Fruit fly (Drosophila melanogaster) whole organism, larva: Measurements from ENCODE around the gene Oatp26F.

Source experiments
- noc ChIP-seq: fragments of 200-800 bp; sonication (Bioruptor generic); optimal IDR thresholded peaks from 3 replicates; lab custom pipeline; 2019; ENCODE audit warnings: missing biosample characterization, mild to moderate bottlenecking, missing genetic modification characterization, moderate library complexity

The Oatp26F gene

DNA sequence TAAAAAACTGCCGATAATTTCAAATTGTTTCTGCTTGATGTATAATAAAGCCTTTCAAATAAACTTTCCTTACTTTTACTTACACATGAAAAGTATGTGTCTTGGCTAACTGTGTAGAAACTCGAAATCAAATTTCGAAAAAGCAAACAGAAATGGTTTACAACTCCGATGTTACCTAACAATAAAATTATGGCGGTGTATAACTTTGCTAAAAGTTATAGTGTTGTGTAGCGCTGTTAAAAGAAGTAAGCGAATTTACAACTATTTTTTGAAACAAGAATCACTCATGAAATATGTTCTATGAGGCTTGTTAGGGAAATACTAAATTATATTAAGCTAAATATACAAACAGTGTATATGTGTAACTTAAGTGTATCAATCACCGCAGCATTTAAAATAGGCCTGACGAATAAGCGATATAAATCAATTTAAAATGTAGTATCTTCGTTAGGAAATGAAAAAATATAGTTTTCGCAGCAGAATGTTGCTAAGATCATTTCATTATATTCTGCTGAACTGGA, 9.5 kb downstream of the Oatp26F start, which contains the start of gene CG34345:
Gene CG34345, plus strand, starts transcription at position 471 of the 521 bp plus-strand sequence.
- no peak for TF ChIP-seq noc (tag; lab: Kevin White, UChicago)

DNA sequence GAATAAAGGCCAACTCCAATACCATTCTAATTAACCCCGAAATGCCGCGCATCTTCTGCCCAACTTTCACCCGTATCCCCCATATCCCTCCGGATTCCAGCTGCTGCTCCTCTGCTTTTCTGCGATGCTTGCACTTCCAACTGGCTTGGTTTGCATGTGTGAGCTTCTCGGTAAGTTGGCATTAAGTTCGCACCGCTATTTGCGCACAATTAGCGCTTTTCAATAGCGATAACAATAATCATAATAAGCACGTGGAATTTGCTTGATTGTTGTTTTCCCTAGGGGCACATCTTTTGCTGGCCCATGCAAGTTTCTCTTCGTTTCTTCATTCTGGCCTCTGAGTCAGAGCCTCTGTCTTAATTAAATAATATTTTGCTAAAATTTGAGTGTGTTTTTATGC, 10.2 kb downstream of the Oatp26F start:
- TF ChIP-seq noc (tag; lab: Kevin White, UChicago) = no peak

DNA sequence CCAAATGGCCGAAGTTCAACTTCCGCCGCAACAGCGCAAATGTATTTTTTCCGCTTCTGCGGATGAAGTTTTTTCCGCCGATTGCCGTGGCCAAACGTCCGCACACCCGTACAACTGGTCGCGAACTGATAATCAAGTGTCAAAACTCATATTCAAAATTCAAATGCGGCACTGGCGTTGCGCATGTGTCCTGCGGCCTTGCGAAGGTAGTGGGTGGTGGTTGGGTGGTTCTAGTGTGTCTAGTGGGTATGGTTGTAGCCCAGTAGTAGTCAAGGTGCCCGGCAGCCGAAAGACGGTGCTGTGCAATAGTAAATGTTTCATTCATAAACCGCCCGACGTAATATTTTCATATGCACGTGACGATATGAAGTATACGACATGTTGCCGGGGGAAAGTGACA, 10.6 kb downstream of the Oatp26F start, which contains the start of gene DIP-iota:
Gene DIP-iota, minus strand, starts transcription at position 101 of the 400 bp plus-strand sequence.
- TF ChIP-seq noc (tag; lab: Kevin White, UChicago) = no peak

DNA sequence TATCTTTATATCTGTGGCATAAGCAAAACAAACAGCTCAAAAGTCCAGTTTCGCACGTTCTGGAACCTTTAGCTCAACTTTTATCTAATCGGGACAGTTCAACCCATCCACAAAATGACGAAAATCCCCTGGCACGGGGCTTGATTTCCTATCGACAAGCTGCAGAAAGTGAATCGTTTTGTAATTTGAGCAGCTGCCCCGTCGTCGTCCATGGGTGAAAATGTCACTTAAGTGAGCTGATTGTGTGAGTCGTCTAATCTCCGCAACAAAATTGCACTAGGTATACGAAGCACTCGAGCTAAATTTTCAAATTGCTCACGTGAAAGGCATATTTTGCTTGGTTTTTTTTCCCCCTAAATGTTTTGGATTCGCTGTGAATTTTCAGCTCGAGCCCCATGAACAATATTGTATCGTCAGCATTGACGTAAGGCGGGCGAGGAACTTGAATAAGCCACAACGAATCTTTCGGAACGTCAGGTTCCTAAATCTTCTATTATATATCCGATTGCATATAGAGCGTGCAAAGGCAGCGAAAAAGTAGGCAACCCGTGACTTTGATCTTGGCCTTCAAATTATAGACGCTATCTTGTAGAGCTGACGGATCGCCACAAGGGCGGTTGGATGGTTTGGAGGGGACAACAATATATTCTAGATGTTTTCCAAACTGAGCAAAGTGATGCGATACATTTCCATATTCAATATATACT, 17.8 kb downstream of the Oatp26F start:
- peak; percentile 2 for TF ChIP-seq noc (tag; lab: Kevin White, UChicago)

DNA sequence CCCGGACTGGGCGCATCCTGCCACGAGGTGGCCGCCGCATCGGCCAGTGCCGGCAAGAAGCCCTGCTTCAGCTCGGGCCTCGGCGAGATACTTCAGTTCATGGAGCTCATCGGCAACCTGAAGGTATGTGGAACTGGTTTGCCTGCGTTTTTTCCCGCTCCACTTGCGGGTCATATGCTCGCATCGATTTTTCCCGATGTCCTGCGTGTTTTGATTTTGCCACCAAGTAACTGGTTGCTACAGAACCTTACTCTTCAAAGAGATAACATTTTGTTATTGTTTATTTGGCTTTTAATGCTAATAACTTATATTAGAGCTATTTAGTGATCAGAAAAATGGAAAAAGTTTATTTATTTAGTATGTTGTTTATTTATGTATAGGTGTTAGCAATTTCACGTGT, 19.1 kb downstream of the Oatp26F start:
- TF ChIP-seq noc (tag; lab: Kevin White, UChicago) = no peak

DNA sequence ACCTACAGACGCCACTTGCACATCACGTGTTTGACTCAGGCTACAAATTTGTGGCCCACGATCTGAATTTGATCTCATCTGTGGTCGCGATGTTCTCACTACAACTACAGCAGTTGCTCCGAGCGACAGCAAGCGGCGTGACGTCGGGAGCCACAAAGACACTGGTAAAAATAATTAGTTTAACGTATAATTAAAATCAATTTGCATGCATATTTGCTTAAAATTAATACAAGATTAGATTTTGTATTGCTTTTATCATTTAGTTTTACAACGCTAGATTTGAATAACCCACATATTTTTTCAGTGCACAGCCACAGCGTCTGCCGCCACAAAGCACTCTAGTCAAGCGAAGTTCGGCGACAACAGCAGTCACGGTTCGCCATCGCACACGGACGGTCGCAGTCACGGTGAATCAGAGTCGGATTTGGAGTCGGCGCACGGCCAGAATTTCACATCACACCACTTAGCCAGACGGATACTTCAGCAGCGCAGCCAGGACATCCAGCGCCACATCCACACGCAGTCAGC, 19.7 kb downstream of the Oatp26F start:
- TF ChIP-seq noc (tag; lab: Kevin White, UChicago) = peak; percentile 100

DNA sequence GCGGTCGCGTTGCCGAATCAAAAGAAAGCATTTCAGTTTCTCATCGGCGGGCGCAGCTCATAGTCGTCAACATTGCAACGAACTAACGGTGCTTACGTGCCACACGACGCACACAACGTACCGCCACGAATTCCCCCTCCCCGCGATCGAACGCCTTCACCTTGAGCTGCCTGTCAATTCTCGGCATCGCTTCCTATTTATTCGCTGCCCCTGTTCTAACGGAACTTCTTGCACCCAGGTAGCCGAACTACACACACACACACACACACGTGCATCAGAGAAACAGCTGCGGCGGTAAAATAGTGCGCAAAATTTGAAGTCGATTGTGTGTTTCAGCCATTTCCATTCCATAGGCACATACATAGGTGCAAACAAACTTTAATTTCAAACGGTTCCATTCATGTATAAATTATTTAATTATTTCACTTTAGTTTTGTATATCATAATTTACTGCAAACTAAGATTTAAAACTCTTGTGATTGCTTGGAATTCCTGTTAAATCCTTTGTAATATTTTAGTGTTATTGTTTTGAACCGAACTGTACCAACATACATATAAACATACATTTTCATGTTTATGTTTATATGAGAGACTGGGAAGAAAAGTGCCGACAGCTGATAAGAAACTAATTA, 20.7 kb downstream of the Oatp26F start:
- TF ChIP-seq noc (tag; lab: Kevin White, UChicago) = no peak

DNA sequence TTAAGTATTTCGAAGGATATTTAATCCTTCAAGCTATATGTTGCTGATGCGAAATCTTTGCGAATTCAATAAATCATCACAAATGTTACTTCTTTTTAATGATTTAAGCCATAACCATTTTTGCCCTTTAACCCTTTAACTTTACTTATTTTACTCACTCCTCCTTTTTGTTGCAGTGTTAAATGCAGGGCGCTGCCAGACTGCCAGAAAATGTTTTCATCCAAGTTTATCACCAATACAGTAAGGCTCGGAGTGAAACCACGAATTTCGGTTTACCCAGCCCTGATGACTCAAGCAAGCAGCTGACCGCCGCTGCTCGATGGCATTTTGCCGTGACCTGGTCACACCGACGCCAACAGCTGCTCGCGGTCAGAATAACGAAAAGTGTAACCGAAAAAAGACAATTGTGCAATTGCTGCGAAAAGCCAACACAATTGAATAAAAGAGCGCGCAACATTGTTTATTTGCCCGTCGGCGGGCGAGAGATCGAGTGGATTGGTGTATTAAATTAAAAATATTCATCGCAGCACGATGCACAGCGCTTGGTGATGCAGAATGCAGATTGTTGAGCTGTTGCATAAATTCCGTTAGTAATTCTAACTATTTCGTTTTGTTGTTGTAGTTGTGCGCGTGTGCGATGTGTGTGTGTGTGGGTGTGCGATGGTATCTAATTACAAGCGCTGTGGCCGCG, 21.4 kb downstream of the Oatp26F start, which contains the start of gene CG11050:
Gene CG11050, plus strand, starts transcription at position 329 of the 691 bp plus-strand sequence.
- peak; percentile 16 for TF ChIP-seq noc (tag; lab: Kevin White, UChicago)

DNA sequence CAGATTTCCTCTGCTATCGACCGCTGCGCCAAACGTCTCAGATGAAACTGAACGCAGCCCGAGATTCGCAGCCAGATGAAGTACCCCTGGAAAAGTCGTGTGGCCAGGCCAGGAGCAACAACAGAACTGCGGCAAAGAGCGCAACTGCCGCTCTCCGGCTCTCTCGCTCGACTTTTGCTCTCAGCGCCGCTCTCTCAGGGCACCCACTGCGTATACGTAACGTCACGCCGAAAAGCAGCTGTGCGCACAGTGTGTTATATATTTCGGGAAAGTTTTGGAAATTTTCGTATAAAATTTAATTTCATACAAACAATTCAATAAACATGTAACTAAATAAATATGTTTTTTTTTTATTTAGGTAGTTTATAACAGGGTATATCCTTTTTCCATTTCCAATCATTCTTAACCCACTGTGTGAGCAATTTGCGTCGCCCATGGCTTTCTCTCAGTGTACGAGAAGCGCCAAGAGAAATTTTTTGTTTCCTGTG, 31.1 kb downstream of the Oatp26F start, which contains the start of gene Dpp10:
Gene Dpp10, minus strand, starts transcription at position 51 of the 488 bp plus-strand sequence.
- TF ChIP-seq noc (tag; lab: Kevin White, UChicago) = peak; percentile 70

DNA sequence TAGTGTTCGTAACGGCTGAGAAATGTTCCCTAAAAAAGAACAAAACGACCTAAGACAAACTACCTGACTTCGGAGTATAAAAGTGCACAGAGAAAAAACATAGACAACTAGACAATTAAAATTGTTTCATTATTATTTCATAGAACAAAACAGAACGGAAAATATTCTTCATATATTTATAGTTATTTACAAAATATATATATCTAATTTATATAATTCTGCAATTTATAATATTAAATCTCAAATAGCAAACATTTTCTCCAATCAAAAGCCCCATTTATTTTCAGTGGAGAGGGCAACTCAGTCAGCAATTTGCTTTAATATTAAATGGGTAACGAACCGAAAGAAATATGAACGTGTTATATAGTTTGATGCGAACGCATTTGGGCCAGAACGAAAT, 37.2 kb downstream of the Oatp26F start:
- no peak for TF ChIP-seq noc (tag; lab: Kevin White, UChicago)

dm6 chr2L:6584346-6584745, 47.9 kb downstream of the Oatp26F start:
- no peak for TF ChIP-seq noc (tag; lab: Kevin White, UChicago)

DNA sequence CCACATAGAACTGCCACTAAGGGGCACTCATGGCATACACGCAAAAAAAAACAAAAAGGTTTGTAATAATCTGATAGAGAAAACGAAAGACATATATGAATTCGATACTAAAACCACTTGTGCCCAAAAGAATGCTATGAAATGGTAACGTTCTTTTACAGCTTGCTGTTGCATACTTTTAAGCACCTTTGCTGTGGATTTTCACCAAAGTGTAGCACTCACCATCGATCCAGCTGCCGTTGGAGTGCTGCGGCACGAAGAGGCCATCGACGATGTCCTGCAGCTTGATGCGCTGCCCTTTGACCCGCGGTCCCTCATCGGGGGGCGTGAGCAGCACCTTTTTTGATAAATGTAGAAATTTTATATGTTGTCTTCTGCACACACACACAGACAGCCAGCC, 53.2 kb downstream of the Oatp26F start:
- TF ChIP-seq noc (tag; lab: Kevin White, UChicago) = no peak
